Fruit fly (Drosophila melanogaster) whole organism, pupa: Measurements from ENCODE around the gene ru.

Source experiments
- CG10348 ChIP-seq: fragments of 200-800 bp; sonication (Bioruptor generic); IDR thresholded peaks from 2 replicates; pipeline ENCODE4 v1.3.6; 2022; ENCODE audit warnings: missing biosample characterization, missing genetic modification characterization
- CG12605 ChIP-seq: fragments of 200-800 bp; sonication (Bioruptor generic); IDR thresholded peaks from 2 replicates; pipeline ENCODE4 v1.3.6; 2022; ENCODE audit warnings: missing biosample characterization, missing genetic modification characterization
- CG13204 ChIP-seq: fragments of 200-800 bp; sonication (Bioruptor generic); optimal IDR thresholded peaks from 2 replicates; lab custom pipeline; 2018; ENCODE audit warnings: missing biosample characterization, mild to moderate bottlenecking, missing genetic modification characterization, moderate library complexity
- CG14655 ChIP-seq: fragments of 200-800 bp; sonication (Bioruptor generic); optimal IDR thresholded peaks from 3 replicates; lab custom pipeline; 2017; ENCODE audit warnings: mild to moderate bottlenecking, missing biosample characterization, missing genetic modification reagents, missing genetic modification characterization
- CG15710 ChIP-seq: fragments of 200-800 bp; sonication (Bioruptor generic); optimal IDR thresholded peaks from 2 replicates; lab custom pipeline; 2018; ENCODE audit warnings: missing biosample characterization, mild to moderate bottlenecking, missing genetic modification characterization, moderate library complexity
- CG17806 ChIP-seq: fragments of 200-800 bp; sonication (Bioruptor generic); optimal IDR thresholded peaks from 2 replicates; lab custom pipeline; 2018; ENCODE audit warnings: missing biosample characterization, mild to moderate bottlenecking, missing genetic modification characterization, moderate library complexity
- CG32121 ChIP-seq: fragments of 200-800 bp; sonication (Bioruptor generic); IDR thresholded peaks from 2 replicates; pipeline ENCODE4 v1.3.6; 2022; ENCODE audit warnings: missing biosample characterization, missing genetic modification characterization
- CG34367 ChIP-seq: fragments of 200-800 bp; sonication (Bioruptor generic); optimal IDR thresholded peaks from 2 replicates; lab custom pipeline; 2018; ENCODE audit warnings: missing biosample characterization, mild to moderate bottlenecking, missing genetic modification characterization
- CG4496 ChIP-seq: fragments of 200-800 bp; sonication (Bioruptor generic); IDR thresholded peaks from 3 replicates; pipeline ENCODE4 v1.3.6; 2022; ENCODE audit warnings: missing biosample characterization, missing genetic modification characterization
- CG8159 ChIP-seq: fragments of 200-800 bp; sonication (Bioruptor generic); optimal IDR thresholded peaks from 3 replicates; lab custom pipeline; 2018; ENCODE audit warnings: missing biosample characterization, mild to moderate bottlenecking, missing genetic modification characterization, moderate library complexity
- CG8301 ChIP-seq: fragments of 200-800 bp; sonication (Bioruptor generic); optimal IDR thresholded peaks from 2 replicates; lab custom pipeline; 2018; ENCODE audit warnings: missing biosample characterization, mild to moderate bottlenecking, missing genetic modification characterization
- CG9948 ChIP-seq: fragments of 200-800 bp; sonication (Bioruptor generic); optimal IDR thresholded peaks from 2 replicates; lab custom pipeline; 2018; ENCODE audit warnings: missing biosample characterization, mild to moderate bottlenecking, missing genetic modification characterization, moderate library complexity
- D1 ChIP-seq: fragments of 200-800 bp; sonication (Bioruptor generic); optimal IDR thresholded peaks from 2 replicates; lab custom pipeline; 2018; ENCODE audit warnings: missing biosample characterization, mild to moderate bottlenecking, missing genetic modification characterization, moderate library complexity
- EcR ChIP-seq: fragments of 200-800 bp; sonication (Bioruptor generic); optimal IDR thresholded peaks from 3 replicates; lab custom pipeline; 2019; ENCODE audit warnings: missing biosample characterization, missing genetic modification characterization, mild to moderate bottlenecking, moderate library complexity, missing genetic modification reagents
- Ets98B ChIP-seq: fragments of 200-800 bp; sonication (Bioruptor generic); IDR thresholded peaks from 2 replicates; pipeline ENCODE4 v1.3.6; 2022; ENCODE audit warnings: missing biosample characterization, missing genetic modification characterization
- Pif1A ChIP-seq: fragments of 200-800 bp; sonication (Bioruptor generic); optimal IDR thresholded peaks from 3 replicates; lab custom pipeline; 2016; ENCODE audit warnings: missing biosample characterization, missing genetic modification characterization
- Pif1B ChIP-seq: fragments of 200-800 bp; sonication (Bioruptor generic); optimal IDR thresholded peaks from 3 replicates; lab custom pipeline; 2016; ENCODE audit warnings: missing biosample characterization, missing genetic modification characterization
- Snoo ChIP-seq: fragments of 200-800 bp; sonication (Bioruptor generic); optimal IDR thresholded peaks from 3 replicates; lab custom pipeline; 2017; ENCODE audit warnings: missing biosample characterization, mild to moderate bottlenecking, missing genetic modification characterization, inconsistent platforms
- fd96Ca ChIP-seq: fragments of 200-800 bp; sonication (Bioruptor generic); IDR thresholded peaks from 3 replicates; pipeline ENCODE4 v1.3.6; 2022; ENCODE audit warnings: missing biosample characterization, missing genetic modification characterization
- gl ChIP-seq: fragments of 200-800 bp; sonication (Bioruptor generic); optimal IDR thresholded peaks from 2 replicates; lab custom pipeline; 2018; ENCODE audit warnings: missing biosample characterization, mild to moderate bottlenecking, missing genetic modification characterization
- rn ChIP-seq: fragments of 200-800 bp; sonication (Bioruptor generic); IDR thresholded peaks from 2 replicates; pipeline ENCODE4 v1.3.6; 2022; ENCODE audit warnings: missing biosample characterization, missing genetic modification characterization

ru gene

DNA sequence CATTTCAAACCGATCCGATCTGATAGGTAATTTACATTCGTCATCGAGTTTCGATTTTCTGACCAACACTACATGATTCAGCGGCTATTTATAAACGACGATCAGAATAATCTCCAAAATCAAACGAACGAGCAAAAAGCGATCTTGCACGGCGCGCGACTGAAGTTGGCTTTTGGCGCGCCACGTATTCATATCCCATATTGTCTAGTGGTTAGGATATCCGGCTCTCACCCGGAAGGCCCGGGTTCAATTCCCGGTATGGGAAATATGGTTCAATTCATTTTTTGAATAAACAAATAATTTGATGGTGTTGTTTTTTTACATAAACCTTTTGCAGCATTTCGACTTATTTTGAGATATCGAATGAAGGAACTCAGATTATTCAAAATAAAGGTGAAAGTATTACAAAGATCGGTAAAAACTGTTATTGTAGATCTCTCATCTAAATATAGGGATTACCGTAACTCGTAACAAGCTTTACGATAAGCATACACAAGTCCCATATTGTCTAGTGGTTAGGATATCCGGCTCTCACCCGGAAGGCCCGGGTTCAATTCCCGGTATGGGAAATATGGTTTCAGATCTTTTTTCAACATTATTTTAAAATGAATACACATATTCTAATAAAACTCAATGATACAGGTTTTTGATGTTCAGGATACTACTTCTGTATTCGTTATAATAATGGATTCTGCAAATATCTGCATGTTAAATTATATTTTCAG is 9.5 kb downstream of the ru start:
- TF ChIP-seq fd96Ca (GFP tag; lab: Robert Waterston, UW), result no peak
- no peak for TF ChIP-seq Snoo (tag; lab: Kevin White, UChicago)
- no peak for TF ChIP-seq CG4496 (GFP tag; lab: Robert Waterston, UW)
- no peak for TF ChIP-seq rn (GFP tag; lab: Robert Waterston, UW)
- no peak for TF ChIP-seq CG34367 (tag; lab: Kevin White, UChicago)
- no peak for TF ChIP-seq Pif1B (GFP tag; lab: Kevin White, UChicago)
- TF ChIP-seq CG8301 (tag; lab: Kevin White, UChicago), result no peak
- TF ChIP-seq gl, result no peak
- no peak for TF ChIP-seq CG14655 (GFP tag; lab: Kevin White, UChicago)
- no peak for TF ChIP-seq D1
- TF ChIP-seq CG32121 (GFP tag; lab: Robert Waterston, UW), result no peak
- no peak for TF ChIP-seq CG12605 (GFP tag; lab: Robert Waterston, UW)
- TF ChIP-seq CG17806 (tag; lab: Kevin White, UChicago), result no peak
- no peak for TF ChIP-seq Ets98B (GFP tag; lab: Robert Waterston, UW)
- TF ChIP-seq CG9948 (tag; lab: Kevin White, UChicago), result no peak
- TF ChIP-seq Pif1A (GFP tag; lab: Kevin White, UChicago), result no peak
- no peak for TF ChIP-seq CG8159 (tag; lab: Kevin White, UChicago)
- TF ChIP-seq EcR (GFP tag; lab: Kevin White, UChicago), result no peak
- no peak for TF ChIP-seq CG13204 (GFP tag; lab: Kevin White, UChicago)
- TF ChIP-seq CG10348 (GFP tag; lab: Robert Waterston, UW), result no peak
- TF ChIP-seq, all 21 proteins: peak for 0

- TF ChIP-seq CG13204 (GFP tag; lab: Kevin White, UChicago) (peak; percentile 70), CG34367 (tag; lab: Kevin White, UChicago) (peak; percentile 24), CG17806 (tag; lab: Kevin White, UChicago) (no peak), gl (peak; percentile 42), D1 (no peak), fd96Ca (GFP tag; lab: Robert Waterston, UW) (0 out of 3 replicates have a peak, but pooled peaks have one; percentile 37), CG12605 (GFP tag; lab: Robert Waterston, UW) (0 out of 2 replicates have a peak, but pooled peaks have one; percentile 35), CG10348 (GFP tag; lab: Robert Waterston, UW) (no peak), EcR (GFP tag; lab: Kevin White, UChicago) (peak; percentile 54), CG15710 (peak; percentile 14), CG4496 (GFP tag; lab: Robert Waterston, UW) (peak; percentile 26; the same call in 1 of the 3 replicates), Ets98B (GFP tag; lab: Robert Waterston, UW) (peak; percentile 26; the same call in 1 of the 2 replicates), CG14655 (GFP tag; lab: Kevin White, UChicago) (peak; percentile 29), CG9948 (tag; lab: Kevin White, UChicago) (no peak), Pif1A (GFP tag; lab: Kevin White, UChicago) (no peak), Pif1B (GFP tag; lab: Kevin White, UChicago) (no peak)
These were observed 10.5 kb downstream of the ru start for dm6 chr3L:1380959-1381358.

- no peak for TF ChIP-seq CG13204 (GFP tag; lab: Kevin White, UChicago)
- 0 out of 2 replicates have a peak, but pooled peaks have one; percentile 6 for TF ChIP-seq rn (GFP tag; lab: Robert Waterston, UW)
- TF ChIP-seq CG8159 (tag; lab: Kevin White, UChicago), result no peak
- peak; percentile 8 for TF ChIP-seq Snoo (tag; lab: Kevin White, UChicago)
These were observed 15.3 kb downstream of the ru start for dm6 chr3L:1385683-1386246.

DNA sequence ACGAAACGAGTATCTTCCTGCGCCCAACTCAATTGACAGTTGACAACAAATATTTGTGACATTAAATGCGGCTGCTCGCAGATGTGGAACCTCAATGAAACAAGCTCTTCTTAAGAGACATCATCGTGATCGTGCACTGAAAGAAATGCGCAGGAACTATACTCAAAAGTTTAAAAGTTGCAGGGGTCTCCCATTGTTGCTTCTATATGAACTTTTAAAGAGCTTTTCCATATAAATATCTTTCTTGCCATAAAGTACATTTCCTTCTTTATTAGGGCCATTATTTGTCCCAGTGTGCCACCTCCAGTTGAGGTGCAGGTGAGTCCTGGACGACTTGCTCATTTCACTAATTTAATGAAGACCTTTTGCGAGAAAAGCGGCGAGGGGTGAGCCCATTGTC is 17.7 kb downstream of the ru start:
- TF ChIP-seq CG14655 (GFP tag; lab: Kevin White, UChicago), result peak; percentile 20
- 0 out of 2 replicates have a peak, but pooled peaks have one; percentile 19 for TF ChIP-seq rn (GFP tag; lab: Robert Waterston, UW)
- TF ChIP-seq D1, result no peak
- no peak for TF ChIP-seq Pif1B (GFP tag; lab: Kevin White, UChicago)
- peak; percentile 40 for TF ChIP-seq CG34367 (tag; lab: Kevin White, UChicago)
- TF ChIP-seq CG15710, result peak; percentile 76
- peak; percentile 42 for TF ChIP-seq CG9948 (tag; lab: Kevin White, UChicago)
- TF ChIP-seq CG13204 (GFP tag; lab: Kevin White, UChicago), result peak; percentile 17
- TF ChIP-seq CG17806 (tag; lab: Kevin White, UChicago), result peak; percentile 58
- TF ChIP-seq Snoo (tag; lab: Kevin White, UChicago), result peak; percentile 73
- no peak; the same call in 2 of the 3 replicates for TF ChIP-seq CG4496 (GFP tag; lab: Robert Waterston, UW)
- TF ChIP-seq CG8159 (tag; lab: Kevin White, UChicago), result peak; percentile 65
- peak; percentile 22 for TF ChIP-seq Pif1A (GFP tag; lab: Kevin White, UChicago)
- no peak for TF ChIP-seq CG10348 (GFP tag; lab: Robert Waterston, UW)

DNA sequence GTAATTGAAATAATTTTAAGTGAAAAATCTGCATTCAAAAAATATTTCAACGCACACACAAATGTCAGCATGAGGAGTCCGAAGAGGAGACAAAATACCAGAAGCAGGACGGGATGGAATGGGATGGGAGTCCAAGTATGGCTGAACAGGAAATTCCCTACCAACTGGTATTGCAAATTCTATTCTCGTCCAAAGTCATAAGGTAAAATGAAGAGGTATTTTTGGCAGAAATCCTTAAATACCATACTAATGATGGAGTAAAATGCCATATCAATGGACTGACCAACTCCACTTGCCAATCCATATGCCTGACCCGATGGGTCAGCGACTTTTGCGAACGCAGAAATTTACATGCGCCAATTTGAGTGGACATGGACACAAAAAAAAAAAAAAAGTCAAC is 18.4 kb downstream of the ru start:
- TF ChIP-seq Snoo (tag; lab: Kevin White, UChicago) (peak; percentile 47), gl (no peak)
- TF ChIP-seq, all 21 proteins: peak for 1
